Worm (Caenorhabditis elegans): ENCODE measurements around the gene madf-11.

The madf-11 gene

ce11 chrIII:5601999-5602398, 1.3 kb downstream of the madf-11 start (continued):
- TF ChIP-seq ztf-26 (tag; optimal IDR thresholded peaks at IDR 0.05): peak; percentile 77
- TF ChIP-seq hlh-12 (tag; optimal IDR thresholded peaks at IDR 0.05): no peak
- TF ChIP-seq ztf-25 (GFP tag; IDR thresholded peaks at IDR 0.05): no peak; the same call in 1 of the 2 replicates
- no peak for TF ChIP-seq mel-28 (tag; optimal IDR thresholded peaks at IDR 0.05; ENCODE audit: borderline replicate concordance)
- peak; percentile 54; the same call in 1 of the 2 replicates for TF ChIP-seq ceh-100 (GFP tag; IDR thresholded peaks at IDR 0.05)
- peak; percentile 87 for TF ChIP-seq zim-3 (tag; optimal IDR thresholded peaks at IDR 0.05)
- TF ChIP-seq lin-26 (GFP tag; IDR thresholded peaks at IDR 0.05): peak; percentile 96
- TF ChIP-seq nhr-179 (tag; optimal IDR thresholded peaks at IDR 0.05): peak; percentile 60
- peak; percentile 73 for TF ChIP-seq mxl-1 (tag; optimal IDR thresholded peaks at IDR 0.05)
- TF ChIP-seq F55B11.4 (tag; optimal IDR thresholded peaks at IDR 0.05; ENCODE audit: borderline replicate concordance, insufficient read depth): no peak
- TF ChIP-seq mcd-1 (GFP tag; IDR thresholded peaks at IDR 0.05): peak; percentile 74
- TF ChIP-seq ceh-27 (GFP tag; optimal IDR thresholded peaks at IDR 0.05): peak; percentile 82
- TF ChIP-seq ztf-22 (GFP tag; optimal IDR thresholded peaks at IDR 0.05): peak; percentile 71
- TF ChIP-seq T26A5.8 (tag; optimal IDR thresholded peaks at IDR 0.05): peak; percentile 76
- peak; percentile 68 for TF ChIP-seq Y53G8AR.9 (GFP tag; conservative IDR thresholded peaks at IDR 0.05)
- TF ChIP-seq gei-17 (GFP tag; optimal IDR thresholded peaks at IDR 0.05): no peak
- no peak for TF ChIP-seq Y67H2A.10 (GFP tag; conservative IDR thresholded peaks at IDR 0.05)
- TF ChIP-seq aptf-3 (GFP tag; IDR thresholded peaks at IDR 0.05): peak; percentile 64; the same call in 1 of the 2 replicates
- no peak for TF ChIP-seq dpl-1 (GFP tag; optimal IDR thresholded peaks at IDR 0.05)
- peak; percentile 79; the same call in 1 of the 2 replicates for TF ChIP-seq egl-18 (GFP tag; IDR thresholded peaks at IDR 0.05)
- peak; percentile 91 for TF ChIP-seq F23B12.7 (tag; optimal IDR thresholded peaks at IDR 0.05; ENCODE audit: insufficient read depth)
- TF ChIP-seq egrh-3 (GFP tag; IDR thresholded peaks at IDR 0.05): 0 out of 2 replicates have a peak, but pooled peaks have one; percentile 21
- peak; percentile 64 for TF ChIP-seq F22D6.2 (tag; optimal IDR thresholded peaks at IDR 0.05)
- TF ChIP-seq attf-6 (GFP tag; IDR thresholded peaks at IDR 0.05): 0 out of 2 replicates have a peak, but pooled peaks have one; percentile 72
- TF ChIP-seq unc-62 (GFP tag; optimal IDR thresholded peaks at IDR 0.05): no peak
- peak; percentile 94 for TF ChIP-seq nfyb-1 (GFP tag; IDR thresholded peaks at IDR 0.05)
- peak; percentile 73; the same call in 1 of the 2 replicates for TF ChIP-seq B0336.3 (GFP tag; IDR thresholded peaks at IDR 0.05)
- no peak for TF ChIP-seq Y79H2A.3 (GFP tag; conservative IDR thresholded peaks at IDR 0.05)
- peak; percentile 60 for TF ChIP-seq attf-5 (GFP tag; optimal IDR thresholded peaks at IDR 0.05)
- 0 out of 2 replicates have a peak, but pooled peaks have one; percentile 49 for TF ChIP-seq K11D2.4 (GFP tag; IDR thresholded peaks at IDR 0.05)
- TF ChIP-seq madf-3 (GFP tag; IDR thresholded peaks at IDR 0.05): peak; percentile 67; the same call in 1 of the 2 replicates
- TF ChIP-seq cebp-1 (GFP tag; IDR thresholded peaks at IDR 0.05): 0 out of 2 replicates have a peak, but pooled peaks have one; percentile 48
- peak; percentile 76 for TF ChIP-seq cebp-1 (tag; optimal IDR thresholded peaks at IDR 0.05)
- TF ChIP-seq snpc-3.4 (tag; optimal IDR thresholded peaks at IDR 0.05): peak; percentile 72
- peak; percentile 86 for TF ChIP-seq snpc-1.3 (tag; optimal IDR thresholded peaks at IDR 0.05; ENCODE audit: insufficient read depth)
- TF ChIP-seq unc-130 (GFP tag; optimal IDR thresholded peaks at IDR 0.05): peak; percentile 84
- TF ChIP-seq tlf-1 (GFP tag; optimal IDR thresholded peaks at IDR 0.05): peak; percentile 74
- peak; percentile 77 for TF ChIP-seq madf-6 (GFP tag; IDR thresholded peaks at IDR 0.05)
- TF ChIP-seq xnd-1 (tag; optimal IDR thresholded peaks at IDR 0.05): no peak
- TF ChIP-seq cebp-2 (GFP tag; IDR thresholded peaks at IDR 0.05): peak; percentile 91; the same call in 1 of the 2 replicates
- peak; percentile 71; the same call in 1 of the 2 replicates for TF ChIP-seq Y95B8A.8 (GFP tag; IDR thresholded peaks at IDR 0.05)
- TF ChIP-seq C17E4.6 (GFP tag; IDR thresholded peaks at IDR 0.05): peak; percentile 73; the same call in 1 of the 2 replicates
- TF ChIP-seq hrde-1 (tag; optimal IDR thresholded peaks at IDR 0.05; ENCODE audit: borderline replicate concordance): peak; percentile 77
- 0 out of 2 replicates have a peak, but pooled peaks have one; percentile 71 for TF ChIP-seq F37B4.10 (GFP tag; IDR thresholded peaks at IDR 0.05)
- TF ChIP-seq tbx-9 (tag; optimal IDR thresholded peaks at IDR 0.05; ENCODE audit: borderline replicate concordance): peak; percentile 13
- peak; percentile 36 for TF ChIP-seq B0035.1 (tag; optimal IDR thresholded peaks at IDR 0.05)
- peak; percentile 94 for TF ChIP-seq F52B5.7 (tag; optimal IDR thresholded peaks at IDR 0.05)
- TF ChIP-seq nhr-27 (tag; optimal IDR thresholded peaks at IDR 0.05): peak; percentile 41

Measured in whole organism, young adult.